Fruit fly (Drosophila melanogaster) whole organism, pupa: ENCODE data around the gene Tengl1.

Source experiments
- CG10348 ChIP-seq: fragments of 200-800 bp; sonication (Bioruptor generic); IDR thresholded peaks from 2 replicates; pipeline ENCODE4 v1.3.6; 2022; ENCODE audit warnings: missing biosample characterization, missing genetic modification characterization
- CG12605 ChIP-seq: fragments of 200-800 bp; sonication (Bioruptor generic); IDR thresholded peaks from 2 replicates; pipeline ENCODE4 v1.3.6; 2022; ENCODE audit warnings: missing biosample characterization, missing genetic modification characterization
- CG13204 ChIP-seq: fragments of 200-800 bp; sonication (Bioruptor generic); optimal IDR thresholded peaks from 2 replicates; lab custom pipeline; 2018; ENCODE audit warnings: missing biosample characterization, mild to moderate bottlenecking, missing genetic modification characterization, moderate library complexity
- CG14655 ChIP-seq: fragments of 200-800 bp; sonication (Bioruptor generic); optimal IDR thresholded peaks from 3 replicates; lab custom pipeline; 2017; ENCODE audit warnings: mild to moderate bottlenecking, missing biosample characterization, missing genetic modification reagents, missing genetic modification characterization
- CG15710 ChIP-seq: fragments of 200-800 bp; sonication (Bioruptor generic); optimal IDR thresholded peaks from 2 replicates; lab custom pipeline; 2018; ENCODE audit warnings: missing biosample characterization, mild to moderate bottlenecking, missing genetic modification characterization, moderate library complexity
- CG17806 ChIP-seq: fragments of 200-800 bp; sonication (Bioruptor generic); optimal IDR thresholded peaks from 2 replicates; lab custom pipeline; 2018; ENCODE audit warnings: missing biosample characterization, mild to moderate bottlenecking, missing genetic modification characterization, moderate library complexity
- CG32121 ChIP-seq: fragments of 200-800 bp; sonication (Bioruptor generic); IDR thresholded peaks from 2 replicates; pipeline ENCODE4 v1.3.6; 2022; ENCODE audit warnings: missing biosample characterization, missing genetic modification characterization
- CG34367 ChIP-seq: fragments of 200-800 bp; sonication (Bioruptor generic); optimal IDR thresholded peaks from 2 replicates; lab custom pipeline; 2018; ENCODE audit warnings: missing biosample characterization, mild to moderate bottlenecking, missing genetic modification characterization
- CG4496 ChIP-seq: fragments of 200-800 bp; sonication (Bioruptor generic); IDR thresholded peaks from 3 replicates; pipeline ENCODE4 v1.3.6; 2022; ENCODE audit warnings: missing biosample characterization, missing genetic modification characterization
- CG8159 ChIP-seq: fragments of 200-800 bp; sonication (Bioruptor generic); optimal IDR thresholded peaks from 3 replicates; lab custom pipeline; 2018; ENCODE audit warnings: missing biosample characterization, mild to moderate bottlenecking, missing genetic modification characterization, moderate library complexity
- CG8301 ChIP-seq: fragments of 200-800 bp; sonication (Bioruptor generic); optimal IDR thresholded peaks from 2 replicates; lab custom pipeline; 2018; ENCODE audit warnings: missing biosample characterization, mild to moderate bottlenecking, missing genetic modification characterization
- CG9948 ChIP-seq: fragments of 200-800 bp; sonication (Bioruptor generic); optimal IDR thresholded peaks from 2 replicates; lab custom pipeline; 2018; ENCODE audit warnings: missing biosample characterization, mild to moderate bottlenecking, missing genetic modification characterization, moderate library complexity
- D1 ChIP-seq: fragments of 200-800 bp; sonication (Bioruptor generic); optimal IDR thresholded peaks from 2 replicates; lab custom pipeline; 2018; ENCODE audit warnings: missing biosample characterization, mild to moderate bottlenecking, missing genetic modification characterization, moderate library complexity
- EcR ChIP-seq: fragments of 200-800 bp; sonication (Bioruptor generic); optimal IDR thresholded peaks from 3 replicates; lab custom pipeline; 2019; ENCODE audit warnings: missing biosample characterization, missing genetic modification characterization, mild to moderate bottlenecking, moderate library complexity, missing genetic modification reagents
- Ets98B ChIP-seq: fragments of 200-800 bp; sonication (Bioruptor generic); IDR thresholded peaks from 2 replicates; pipeline ENCODE4 v1.3.6; 2022; ENCODE audit warnings: missing biosample characterization, missing genetic modification characterization
- Pif1A ChIP-seq: fragments of 200-800 bp; sonication (Bioruptor generic); optimal IDR thresholded peaks from 3 replicates; lab custom pipeline; 2016; ENCODE audit warnings: missing biosample characterization, missing genetic modification characterization
- Pif1B ChIP-seq: fragments of 200-800 bp; sonication (Bioruptor generic); optimal IDR thresholded peaks from 3 replicates; lab custom pipeline; 2016; ENCODE audit warnings: missing biosample characterization, missing genetic modification characterization
- Snoo ChIP-seq: fragments of 200-800 bp; sonication (Bioruptor generic); optimal IDR thresholded peaks from 3 replicates; lab custom pipeline; 2017; ENCODE audit warnings: missing biosample characterization, mild to moderate bottlenecking, missing genetic modification characterization, inconsistent platforms
- fd96Ca ChIP-seq: fragments of 200-800 bp; sonication (Bioruptor generic); IDR thresholded peaks from 3 replicates; pipeline ENCODE4 v1.3.6; 2022; ENCODE audit warnings: missing biosample characterization, missing genetic modification characterization
- gl ChIP-seq: fragments of 200-800 bp; sonication (Bioruptor generic); optimal IDR thresholded peaks from 2 replicates; lab custom pipeline; 2018; ENCODE audit warnings: missing biosample characterization, mild to moderate bottlenecking, missing genetic modification characterization
- rn ChIP-seq: fragments of 200-800 bp; sonication (Bioruptor generic); IDR thresholded peaks from 2 replicates; pipeline ENCODE4 v1.3.6; 2022; ENCODE audit warnings: missing biosample characterization, missing genetic modification characterization

Tengl1 gene

dm6 chr2L:2220573-2221332 is 19.6 kb downstream of the Tengl1 start, which contains the start of gene papi:
Gene papi, plus strand, starts transcription at chr2L:2220748.
- no peak for TF ChIP-seq CG10348
- TF ChIP-seq CG34367: no peak
- TF ChIP-seq CG9948: no peak
- TF ChIP-seq fd96Ca (GFP tag; lab: Robert Waterston, UW): no peak
- TF ChIP-seq CG14655 (GFP tag; lab: Kevin White, UChicago): no peak
- TF ChIP-seq gl (tag; lab: Kevin White, UChicago): no peak
- no peak for TF ChIP-seq EcR (GFP tag; lab: Kevin White, UChicago)
- no peak for TF ChIP-seq CG12605 (GFP tag; lab: Robert Waterston, UW)
- no peak for TF ChIP-seq CG32121 (GFP tag; lab: Robert Waterston, UW)
- TF ChIP-seq Pif1A (GFP tag; lab: Kevin White, UChicago): no peak
- TF ChIP-seq CG8301: no peak
- TF ChIP-seq CG8159: no peak
- TF ChIP-seq CG17806: no peak
- no peak for TF ChIP-seq Pif1B
- no peak for TF ChIP-seq Snoo (tag; lab: Kevin White, UChicago)
- no peak for TF ChIP-seq D1
- TF ChIP-seq rn (GFP tag; lab: Robert Waterston, UW): no peak
- no peak for TF ChIP-seq CG13204

- TF ChIP-seq CG8301 (no peak), CG15710 (tag; lab: Kevin White, UChicago) (peak; percentile 12), Snoo (tag; lab: Kevin White, UChicago) (peak; percentile 18), EcR (GFP tag; lab: Kevin White, UChicago) (peak; percentile 14), fd96Ca (GFP tag; lab: Robert Waterston, UW) (no peak), gl (tag; lab: Kevin White, UChicago) (peak; percentile 29), CG4496 (GFP tag; lab: Robert Waterston, UW) (peak; percentile 53; the same call in 2 of the 3 replicates), CG12605 (GFP tag; lab: Robert Waterston, UW) (0 out of 2 replicates have a peak, but pooled peaks have one; percentile 24)
Measured at dm6 chr2L:2217067-2217684, 23.2 kb downstream of the Tengl1 start, which contains the start of the genes CG15386, CG42371 and mio. Gene CG15386, minus strand, starts transcription at chr2L:2217246. Gene CG42371, minus strand, starts transcription at chr2L:2217246. Gene mio, plus strand, starts transcription at chr2L:2217290.

dm6 chr2L:2216065-2216464 is 24.3 kb downstream of the Tengl1 start, which contains the start of gene daed:
Gene daed, minus strand, starts transcription at chr2L:2216311.
- TF ChIP-seq CG12605 (GFP tag; lab: Robert Waterston, UW) (no peak), rn (GFP tag; lab: Robert Waterston, UW) (no peak), EcR (GFP tag; lab: Kevin White, UChicago) (no peak), CG14655 (GFP tag; lab: Kevin White, UChicago) (no peak), CG10348 (no peak), Pif1B (no peak), fd96Ca (GFP tag; lab: Robert Waterston, UW) (no peak), CG34367 (no peak), CG8301 (no peak), CG15710 (tag; lab: Kevin White, UChicago) (no peak), Ets98B (GFP tag; lab: Robert Waterston, UW) (no peak; the same call in 1 of the 2 replicates)

dm6 chr2L:2214004-2214403 is 26.4 kb downstream of the Tengl1 start, which contains the start of the genes Uch and CG34174:
Gene Uch, minus strand, starts transcription at chr2L:2214211.
Gene CG34174, plus strand, starts transcription at chr2L:2214266.
- no peak for TF ChIP-seq CG8301
- peak; percentile 15 for TF ChIP-seq Snoo (tag; lab: Kevin White, UChicago)
- TF ChIP-seq D1: no peak
- peak; percentile 67 for TF ChIP-seq CG15710 (tag; lab: Kevin White, UChicago)
- TF ChIP-seq gl (tag; lab: Kevin White, UChicago): no peak
- TF ChIP-seq Pif1A (GFP tag; lab: Kevin White, UChicago): no peak
- TF ChIP-seq CG32121 (GFP tag; lab: Robert Waterston, UW): no peak
- no peak for TF ChIP-seq Pif1B
- TF ChIP-seq fd96Ca (GFP tag; lab: Robert Waterston, UW): no peak
- TF ChIP-seq CG14655 (GFP tag; lab: Kevin White, UChicago): no peak
- no peak for TF ChIP-seq CG13204
- no peak for TF ChIP-seq CG34367
- TF ChIP-seq CG8159: no peak
- TF ChIP-seq EcR (GFP tag; lab: Kevin White, UChicago): no peak
- no peak for TF ChIP-seq CG10348

- TF ChIP-seq D1 (no peak), CG32121 (GFP tag; lab: Robert Waterston, UW) (no peak), CG10348 (no peak), EcR (GFP tag; lab: Kevin White, UChicago) (no peak), CG34367 (no peak), Pif1B (no peak), fd96Ca (GFP tag; lab: Robert Waterston, UW) (no peak), rn (GFP tag; lab: Robert Waterston, UW) (no peak), gl (tag; lab: Kevin White, UChicago) (no peak), Pif1A (GFP tag; lab: Kevin White, UChicago) (no peak), Ets98B (GFP tag; lab: Robert Waterston, UW) (no peak), CG15710 (tag; lab: Kevin White, UChicago) (no peak), Snoo (tag; lab: Kevin White, UChicago) (no peak)
- TF ChIP-seq, all 21 proteins: peak for 0
Measured at dm6 chr2L:2212478-2212877, 27.9 kb downstream of the Tengl1 start, which contains the start of gene CG15385. Gene CG15385, minus strand, starts transcription at chr2L:2212571.
